Fruit fly (Drosophila melanogaster) whole organism, prepupa: ENCODE results near the gene CG7987.

Source experiments
- Blimp-1 ChIP-seq: fragments of 200-800 bp; sonication (Bioruptor generic); optimal IDR thresholded peaks from 3 replicates; lab custom pipeline; 2017; ENCODE audit warnings: missing biosample characterization, missing genetic modification characterization, mild to moderate bottlenecking, moderate library complexity, missing genetic modification reagents
- CG10631 ChIP-seq: fragments of 200-800 bp; sonication (Bioruptor generic); optimal IDR thresholded peaks from 2 replicates; lab custom pipeline; 2016; ENCODE audit warnings: missing biosample characterization, missing genetic modification characterization
- CG10669 ChIP-seq: fragments of 200-800 bp; sonication (Bioruptor generic); optimal IDR thresholded peaks from 3 replicates; lab custom pipeline; 2018; ENCODE audit warnings: missing biosample characterization, mild to moderate bottlenecking, missing genetic modification characterization, moderate library complexity
- CG11294 ChIP-seq: fragments of 200-800 bp; sonication (Bioruptor generic); IDR thresholded peaks from 2 replicates; pipeline ENCODE4 v1.3.6; 2022; ENCODE audit warnings: missing biosample characterization, missing genetic modification characterization
- CG11762 ChIP-seq: fragments of 200-800 bp; sonication (Bioruptor generic); optimal IDR thresholded peaks from 3 replicates; lab custom pipeline; 2016; ENCODE audit warnings: missing biosample characterization, missing genetic modification characterization; ENCODE audit not compliant: insufficient read depth
- CG11902 ChIP-seq: fragments of 200-800 bp; sonication (Bioruptor generic); optimal IDR thresholded peaks from 3 replicates; lab custom pipeline; 2016; ENCODE audit warnings: missing biosample characterization, missing genetic modification characterization
- CG15336 ChIP-seq: fragments of 200-800 bp; sonication (Bioruptor generic); IDR thresholded peaks from 2 replicates; pipeline ENCODE4 v1.3.6; 2022; ENCODE audit warnings: missing biosample characterization, missing genetic modification characterization
- CG1621 ChIP-seq: fragments of 200-800 bp; sonication (Bioruptor generic); optimal IDR thresholded peaks from 3 replicates; lab custom pipeline; 2018; ENCODE audit warnings: missing biosample characterization, mild to moderate bottlenecking, missing genetic modification characterization
- CG16779 ChIP-seq: fragments of 200-800 bp; sonication (Bioruptor generic); optimal IDR thresholded peaks from 3 replicates; lab custom pipeline; 2017; ENCODE audit warnings: missing biosample characterization, mild to moderate bottlenecking, missing genetic modification characterization
- CG3032 ChIP-seq: fragments of 200-800 bp; optimal IDR thresholded peaks from 2 replicates; lab custom pipeline; 2019; ENCODE audit warnings: missing biosample characterization, mild to moderate bottlenecking, missing genetic modification characterization, moderate library complexity
- CG31627 ChIP-seq: fragments of 200-800 bp; sonication (Bioruptor generic); optimal IDR thresholded peaks from 3 replicates; lab custom pipeline; 2016; ENCODE audit warnings: missing biosample characterization, missing genetic modification characterization
- CG32006 ChIP-seq: fragments of 200-800 bp; sonication (Bioruptor generic); optimal IDR thresholded peaks from 3 replicates; lab custom pipeline; 2017; ENCODE audit warnings: missing biosample characterization, mild to moderate bottlenecking, missing genetic modification characterization
- CG34406 ChIP-seq: fragments of 200-800 bp; sonication (Bioruptor generic); optimal IDR thresholded peaks from 3 replicates; lab custom pipeline; 2016; ENCODE audit warnings: missing biosample characterization, missing genetic modification characterization
- CG4318 ChIP-seq: fragments of 200-800 bp; sonication (Bioruptor generic); optimal IDR thresholded peaks from 3 replicates; lab custom pipeline; 2017; ENCODE audit warnings: missing biosample characterization, mild to moderate bottlenecking, missing genetic modification characterization
- CG6163 ChIP-seq: fragments of 200-800 bp; sonication (Bioruptor generic); IDR thresholded peaks from 3 replicates; pipeline ENCODE4 v1.3.6; 2022; ENCODE audit warnings: missing biosample characterization, missing genetic modification characterization
- CG6808 ChIP-seq: fragments of 200-800 bp; sonication (Bioruptor generic); optimal IDR thresholded peaks from 3 replicates; lab custom pipeline; 2017; ENCODE audit warnings: missing biosample characterization, missing genetic modification characterization, mild to moderate bottlenecking, moderate library complexity, missing genetic modification reagents
- CG6854 ChIP-seq: fragments of 200-800 bp; sonication (Bioruptor generic); optimal IDR thresholded peaks from 2 replicates; lab custom pipeline; 2017; ENCODE audit warnings: missing biosample characterization, mild to moderate bottlenecking, missing genetic modification characterization
- CG7368 ChIP-seq: fragments of 200-800 bp; sonication (Bioruptor generic); optimal IDR thresholded peaks from 3 replicates; lab custom pipeline; 2016; ENCODE audit warnings: missing biosample characterization, missing genetic modification characterization
- CG8319 ChIP-seq: fragments of 200-800 bp; sonication (Bioruptor generic); optimal IDR thresholded peaks from 3 replicates; lab custom pipeline; 2016; ENCODE audit warnings: missing biosample characterization, missing genetic modification characterization
- CG8632 ChIP-seq: fragments of 200-800 bp; sonication (Bioruptor generic); optimal IDR thresholded peaks from 3 replicates; lab custom pipeline; 2016; ENCODE audit warnings: missing biosample characterization, missing genetic modification characterization
- CG9139 ChIP-seq: fragments of 200-800 bp; sonication (Bioruptor generic); optimal IDR thresholded peaks from 3 replicates; lab custom pipeline; 2017; ENCODE audit warnings: missing biosample characterization, mild to moderate bottlenecking, missing genetic modification characterization
- Eip75B ChIP-seq: fragments of 200-800 bp; sonication (Bioruptor generic); optimal IDR thresholded peaks from 3 replicates; lab custom pipeline; 2016; ENCODE audit warnings: missing biosample characterization, missing genetic modification characterization
- Eip78C ChIP-seq: fragments of 200-800 bp; sonication (Bioruptor generic); peaks from one replicate; lab custom pipeline; 2016; ENCODE audit warnings: missing biosample characterization, missing genetic modification characterization
- Eip93F ChIP-seq: fragments of 200-800 bp; sonication (Bioruptor generic); optimal IDR thresholded peaks from 2 replicates; lab custom pipeline; 2016; ENCODE audit warnings: missing biosample characterization, mild to moderate bottlenecking, missing genetic modification characterization
- Ets96B ChIP-seq: fragments of 200-800 bp; optimal IDR thresholded peaks from 2 replicates; lab custom pipeline; 2019; ENCODE audit warnings: missing biosample characterization, mild to moderate bottlenecking, missing genetic modification characterization, moderate library complexity
- Gug ChIP-seq: fragments of 200-800 bp; sonication (Bioruptor generic); IDR thresholded peaks from 2 replicates; pipeline ENCODE4 v1.3.6; 2022; ENCODE audit warnings: missing biosample characterization, missing genetic modification characterization
- Hr38 ChIP-seq: sonication (Bioruptor generic); optimal IDR thresholded peaks from 2 replicates; lab custom pipeline; 2016; ENCODE audit warnings: missing biosample characterization, missing genetic modification characterization
- Hr39 ChIP-seq: fragments of 200-800 bp; sonication (Bioruptor generic); optimal IDR thresholded peaks from 2 replicates; lab custom pipeline; 2016; ENCODE audit warnings: missing biosample characterization, missing genetic modification characterization
- Hr4 ChIP-seq: fragments of 200-800 bp; sonication (Bioruptor generic); optimal IDR thresholded peaks from 3 replicates; lab custom pipeline; 2016; ENCODE audit warnings: missing biosample characterization, missing genetic modification characterization
- Lpt ChIP-seq: fragments of 200-800 bp; sonication (Bioruptor generic); optimal IDR thresholded peaks from 3 replicates; lab custom pipeline; 2016; ENCODE audit warnings: missing biosample characterization, missing genetic modification characterization
- Sox102F ChIP-seq: fragments of 200-800 bp; sonication (Bioruptor generic); optimal IDR thresholded peaks from 2 replicates; lab custom pipeline; 2016; ENCODE audit warnings: missing biosample characterization, mild to moderate bottlenecking, missing genetic modification characterization
- Sox14 ChIP-seq: fragments of 200-800 bp; sonication (Bioruptor generic); optimal IDR thresholded peaks from 3 replicates; lab custom pipeline; 2016; ENCODE audit warnings: missing biosample characterization, missing genetic modification characterization
- Sox15 ChIP-seq: fragments of 200-800 bp; sonication (Bioruptor generic); optimal IDR thresholded peaks from 3 replicates; lab custom pipeline; 2016; ENCODE audit warnings: missing biosample characterization, missing genetic modification characterization
- achi ChIP-seq: fragments of 200-800 bp; sonication (Bioruptor generic); optimal IDR thresholded peaks from 3 replicates; lab custom pipeline; 2016; ENCODE audit warnings: missing biosample characterization, missing genetic modification characterization
- cyc ChIP-seq: fragments of 200-800 bp; sonication (Bioruptor generic); optimal IDR thresholded peaks from 3 replicates; lab custom pipeline; 2016; ENCODE audit warnings: missing biosample characterization, missing genetic modification characterization
- dac ChIP-seq: fragments of 200-800 bp; sonication (Bioruptor generic); optimal IDR thresholded peaks from 2 replicates; lab custom pipeline; 2017; ENCODE audit warnings: missing biosample characterization, mild to moderate bottlenecking, missing genetic modification characterization
- dsx ChIP-seq: fragments of 200-800 bp; optimal IDR thresholded peaks from 3 replicates; lab custom pipeline; 2019; ENCODE audit warnings: missing biosample characterization, mild to moderate bottlenecking, missing genetic modification characterization, moderate library complexity; ENCODE audit not compliant: poor library complexity, severe bottlenecking
- eg ChIP-seq: fragments of 200-800 bp; sonication (Bioruptor generic); IDR thresholded peaks from 3 replicates; pipeline ENCODE4 v1.3.6; 2022; ENCODE audit warnings: missing biosample characterization, missing genetic modification characterization
- esn ChIP-seq: fragments of 200-800 bp; sonication (Bioruptor generic); optimal IDR thresholded peaks from 2 replicates; lab custom pipeline; 2016; ENCODE audit warnings: missing biosample characterization, mild to moderate bottlenecking, missing genetic modification characterization, moderate library complexity
- fd85E ChIP-seq: fragments of 200-800 bp; sonication (Bioruptor generic); optimal IDR thresholded peaks from 3 replicates; lab custom pipeline; 2016; ENCODE audit warnings: missing biosample characterization, missing genetic modification characterization
- lz ChIP-seq: fragments of 200-800 bp; sonication (Bioruptor generic); optimal IDR thresholded peaks from 3 replicates; lab custom pipeline; 2016; ENCODE audit warnings: missing biosample characterization, missing genetic modification characterization
- net ChIP-seq: fragments of 200-800 bp; sonication (Bioruptor generic); optimal IDR thresholded peaks from 3 replicates; lab custom pipeline; 2016; ENCODE audit warnings: missing biosample characterization, missing genetic modification characterization
- pdm3 ChIP-seq: fragments of 200-800 bp; sonication (Bioruptor generic); optimal IDR thresholded peaks from 3 replicates; lab custom pipeline; 2016; ENCODE audit warnings: missing biosample characterization, missing genetic modification characterization
- salr ChIP-seq, 2 experiments: fragments of 200-800 bp; sonication (Bioruptor generic); optimal IDR thresholded peaks; 3 replicates each; lab custom pipeline; 2016 to 2018; ENCODE audit warnings: missing biosample characterization in 2 of 2, missing genetic modification characterization in 2 of 2, mild to moderate bottlenecking in 1 of 2
- spab ChIP-seq: fragments of 200-800 bp; sonication (Bioruptor generic); optimal IDR thresholded peaks from 2 replicates; lab custom pipeline; 2017; ENCODE audit warnings: missing biosample characterization, mild to moderate bottlenecking, missing genetic modification characterization, missing genetic modification reagents
- ss ChIP-seq, 2 experiments: fragments of 200-800 bp; sonication (Bioruptor generic); optimal IDR thresholded peaks; 2 replicates in 1 of 2; 3 replicates in 1 of 2; lab custom pipeline; 2017 to 2018; ENCODE audit warnings: mild to moderate bottlenecking in 2 of 2, missing biosample characterization in 2 of 2, missing genetic modification characterization in 2 of 2, moderate library complexity in 1 of 2
- svp ChIP-seq: fragments of 200-800 bp; sonication (Bioruptor generic); peaks from one replicate; lab custom pipeline; 2016; ENCODE audit warnings: missing biosample characterization, missing genetic modification characterization
- topi ChIP-seq: fragments of 200-800 bp; sonication (Bioruptor generic); optimal IDR thresholded peaks from 3 replicates; lab custom pipeline; 2016; ENCODE audit warnings: missing biosample characterization, missing genetic modification characterization
- vri ChIP-seq: fragments of 200-800 bp; sonication (Bioruptor generic); optimal IDR thresholded peaks from 3 replicates; lab custom pipeline; 2016; ENCODE audit warnings: missing biosample characterization, mild to moderate bottlenecking, missing genetic modification characterization

The CG7987 gene

dm6 chr3R:14624088-14624619, 48.5 kb upstream of the CG7987 start (continued):
- no peak for TF ChIP-seq Eip93F (GFP tag; lab: Kevin White, UChicago)
- peak; percentile 59 for TF ChIP-seq CG7368 (GFP tag; lab: Kevin White, UChicago)
- peak; percentile 79 for TF ChIP-seq vri (GFP tag; lab: Kevin White, UChicago)
- TF ChIP-seq Sox14, result peak; percentile 92
- peak; percentile 80 for TF ChIP-seq dac (GFP tag; lab: Kevin White, UChicago)
- peak; percentile 66 for TF ChIP-seq CG11902
- peak; percentile 86 for TF ChIP-seq spab
- TF ChIP-seq topi (GFP tag; lab: Kevin White, UChicago), result peak; percentile 85
- 0 out of 2 replicates have a peak, but pooled peaks have one; percentile 24 for TF ChIP-seq CG11294 (GFP tag; lab: Robert Waterston, UW)
- peak; percentile 87 for TF ChIP-seq CG15336 (GFP tag; lab: Robert Waterston, UW)
- peak; percentile 89 for TF ChIP-seq svp (GFP tag; lab: Kevin White, UChicago)
- peak; percentile 74; the same call in 2 of the 3 replicates for TF ChIP-seq CG6163
- TF ChIP-seq ss (GFP tag; optimal IDR thresholded peaks at IDR 0.05; lab: Kevin White, UChicago), result peak; percentile 84 to 90
- TF ChIP-seq fd85E (GFP tag; lab: Kevin White, UChicago), result peak; percentile 50
- TF ChIP-seq CG10669 (GFP tag; lab: Kevin White, UChicago), result peak; percentile 85
- peak; percentile 69 for TF ChIP-seq CG8319
- peak; percentile 89 for TF ChIP-seq net
- TF ChIP-seq Hr38 (GFP tag; lab: Kevin White, UChicago), result no peak
- TF ChIP-seq CG31627 (GFP tag; lab: Kevin White, UChicago), result peak; percentile 80
- peak; percentile 88 for TF ChIP-seq CG1621 (tag; lab: Kevin White, UChicago)
- peak; percentile 77 for TF ChIP-seq CG16779 (tag; lab: Kevin White, UChicago)
- peak; percentile 84 for TF ChIP-seq esn (GFP tag; lab: Kevin White, UChicago)

- TF ChIP-seq CG9139 (GFP tag; lab: Kevin White, UChicago) (no peak), dsx (GFP tag; lab: Kevin White, UChicago) (no peak), Eip75B (peak; percentile 5), Sox14 (no peak), CG4318 (GFP tag; lab: Kevin White, UChicago) (no peak), achi (GFP tag; lab: Kevin White, UChicago) (no peak), CG15336 (GFP tag; lab: Robert Waterston, UW) (no peak), Ets96B (tag; lab: Kevin White, UChicago) (peak; percentile 41), Gug (GFP tag; lab: Robert Waterston, UW) (no peak), pdm3 (GFP tag; lab: Kevin White, UChicago) (peak; percentile 17), Sox15 (GFP tag; lab: Kevin White, UChicago) (no peak), CG11762 (no peak), dac (GFP tag; lab: Kevin White, UChicago) (no peak), Blimp-1 (GFP tag; lab: Kevin White, UChicago) (no peak), CG6808 (GFP tag; lab: Kevin White, UChicago) (peak; percentile 15), CG8632 (GFP tag; lab: Kevin White, UChicago) (peak; percentile 10), CG16779 (tag; lab: Kevin White, UChicago) (no peak), lz (GFP tag; lab: Kevin White, UChicago) (no peak), Eip93F (GFP tag; lab: Kevin White, UChicago) (no peak), cyc (GFP tag; lab: Kevin White, UChicago) (no peak), eg (GFP tag; lab: Robert Waterston, UW) (peak; percentile 5; the same call in 1 of the 3 replicates), CG6854 (GFP tag; lab: Kevin White, UChicago) (no peak), Hr39 (GFP tag; lab: Kevin White, UChicago) (peak; percentile 8), CG10669 (GFP tag; lab: Kevin White, UChicago) (peak; percentile 25), Hr4 (GFP tag; lab: Kevin White, UChicago) (no peak), CG34406 (GFP tag; lab: Kevin White, UChicago) (no peak), salr (GFP tag; optimal IDR thresholded peaks at IDR 0.05; lab: Kevin White, UChicago) (peak in 1 of 2 experiments; percentile 10), CG32006 (GFP tag; lab: Kevin White, UChicago) (no peak), Hr38 (GFP tag; lab: Kevin White, UChicago) (no peak), Eip78C (GFP tag; lab: Kevin White, UChicago) (peak; percentile 85), Lpt (GFP tag; lab: Kevin White, UChicago) (no peak), Sox102F (GFP tag; lab: Kevin White, UChicago) (no peak), CG3032 (tag; lab: Kevin White, UChicago) (no peak), CG10631 (GFP tag; lab: Kevin White, UChicago) (peak; percentile 16), topi (GFP tag; lab: Kevin White, UChicago) (peak; percentile 5), CG31627 (GFP tag; lab: Kevin White, UChicago) (no peak)
Measured at dm6 chr3R:14622571-14622970, 46.9 kb upstream of the CG7987 start.
